Fruit fly (Drosophila melanogaster) whole organism, embryonic: Measurements from ENCODE around the gene witty.

Source experiments
- Abd-B ChIP-seq: fragments of 200-800 bp; sonication (Bioruptor generic); optimal IDR thresholded peaks from 2 replicates; lab custom pipeline; 2018; ENCODE audit warnings: missing biosample characterization, mild to moderate bottlenecking, missing genetic modification characterization, moderate library complexity
- Bdp1 ChIP-seq: fragments of 200-800 bp; sonication (Bioruptor generic); optimal IDR thresholded peaks from 3 replicates; lab custom pipeline; 2016; ENCODE audit warnings: missing biosample characterization, missing genetic modification characterization
- CG10267 ChIP-seq: fragments of 200-800 bp; sonication (Bioruptor generic); optimal IDR thresholded peaks from 2 replicates; lab custom pipeline; 2018; ENCODE audit warnings: missing biosample characterization, mild to moderate bottlenecking, missing genetic modification characterization, moderate library complexity
- CG10959 ChIP-seq: fragments of 200-800 bp; sonication (Bioruptor generic); IDR thresholded peaks from 2 replicates; pipeline ENCODE4 v1.3.6; 2022; ENCODE audit warnings: missing biosample characterization, missing genetic modification characterization
- CG11504 ChIP-seq: fragments of 200-800 bp; sonication (Bioruptor generic); optimal IDR thresholded peaks from 3 replicates; lab custom pipeline; 2019; ENCODE audit warnings: missing biosample characterization, mild to moderate bottlenecking, missing genetic modification characterization, moderate library complexity
- CG11695 ChIP-seq: fragments of 200-800 bp; sonication (Bioruptor generic); IDR thresholded peaks from 3 replicates; pipeline ENCODE4 v1.3.6; 2022; ENCODE audit warnings: missing biosample characterization, missing genetic modification characterization
- CG11696 ChIP-seq: fragments of 200-800 bp; sonication (Bioruptor generic); IDR thresholded peaks from 2 replicates; pipeline ENCODE4 v1.3.6; 2022; ENCODE audit warnings: missing biosample characterization, missing genetic modification characterization
- CG12659 ChIP-seq: fragments of 200-800 bp; sonication (Bioruptor generic); optimal IDR thresholded peaks from 3 replicates; lab custom pipeline; 2017; ENCODE audit warnings: mild to moderate bottlenecking, missing biosample characterization, missing genetic modification reagents, missing genetic modification characterization
- CG14014 ChIP-seq: fragments of 200-800 bp; sonication (Bioruptor generic); IDR thresholded peaks from 2 replicates; pipeline ENCODE4 v1.3.6; 2022; ENCODE audit warnings: missing biosample characterization, missing genetic modification characterization
- CG14860 ChIP-seq: fragments of 200-800 bp; sonication (Bioruptor generic); IDR thresholded peaks from 3 replicates; pipeline ENCODE4 v1.3.6; 2022; ENCODE audit warnings: missing biosample characterization, missing genetic modification characterization; ENCODE audit not compliant: partially characterized antibody
- CG18262 ChIP-seq: fragments of 200-800 bp; optimal IDR thresholded peaks from 3 replicates; lab custom pipeline; 2019; ENCODE audit warnings: missing biosample characterization, mild to moderate bottlenecking, missing genetic modification characterization, moderate library complexity
- CG18599 ChIP-seq: fragments of 200-800 bp; sonication (Bioruptor generic); optimal IDR thresholded peaks from 3 replicates; lab custom pipeline; 2017; ENCODE audit warnings: missing biosample characterization, missing genetic modification characterization, mild to moderate bottlenecking, moderate library complexity, missing genetic modification reagents
- CG30431 ChIP-seq: fragments of 200-800 bp; sonication (Bioruptor generic); optimal IDR thresholded peaks from 2 replicates; lab custom pipeline; 2017; ENCODE audit warnings: missing biosample characterization, missing genetic modification characterization
- CG32767 ChIP-seq: fragments of 200-800 bp; sonication (Bioruptor generic); IDR thresholded peaks from 2 replicates; pipeline ENCODE4 v1.3.6; 2022; ENCODE audit warnings: missing biosample characterization, missing genetic modification characterization
- CG3281 ChIP-seq: fragments of 200-800 bp; sonication (Bioruptor generic); optimal IDR thresholded peaks from 3 replicates; lab custom pipeline; 2017; ENCODE audit warnings: missing biosample characterization, mild to moderate bottlenecking, missing genetic modification characterization
- CG7839 ChIP-seq: fragments of 200-800 bp; sonication (Bioruptor generic); optimal IDR thresholded peaks from 3 replicates; lab custom pipeline; 2018; ENCODE audit warnings: missing biosample characterization, mild to moderate bottlenecking, missing genetic modification characterization, moderate library complexity
- CG8388 ChIP-seq: fragments of 200-800 bp; sonication (Bioruptor generic); optimal IDR thresholded peaks from 2 replicates; lab custom pipeline; 2019; ENCODE audit warnings: missing biosample characterization, mild to moderate bottlenecking, missing genetic modification characterization, moderate library complexity
- CG9437 ChIP-seq: fragments of 200-800 bp; sonication (Bioruptor generic); optimal IDR thresholded peaks from 2 replicates; lab custom pipeline; 2018; ENCODE audit warnings: missing biosample characterization, mild to moderate bottlenecking, missing genetic modification characterization
- CG9727 ChIP-seq: fragments of 200-800 bp; sonication (Bioruptor generic); optimal IDR thresholded peaks from 3 replicates; lab custom pipeline; 2017; ENCODE audit warnings: missing biosample characterization, mild to moderate bottlenecking, missing genetic modification characterization
- CoRest ChIP-seq: fragments of 200-800 bp; sonication (Bioruptor generic); optimal IDR thresholded peaks from 3 replicates; lab custom pipeline; 2018; ENCODE audit warnings: missing biosample characterization, mild to moderate bottlenecking, missing genetic modification characterization, moderate library complexity
- D ChIP-seq, 2 experiments: fragments of 200-800 bp in 1 of 2; fragments of >200 bp in 1 of 2; sonication (Bioruptor generic) in 1 of 2; optimal IDR thresholded peaks; 2 replicates in 1 of 2; 3 replicates in 1 of 2; lab custom pipeline; 2017; ENCODE audit warnings: mild to moderate bottlenecking in 1 of 2, missing biosample characterization in 1 of 2, missing genetic modification characterization in 1 of 2, missing genetic modification reagents in 1 of 2
- Dek ChIP-seq: fragments of 200-800 bp; sonication (Bioruptor generic); optimal IDR thresholded peaks from 3 replicates; lab custom pipeline; 2019; ENCODE audit warnings: missing biosample characterization, mild to moderate bottlenecking, missing genetic modification characterization, moderate library complexity
- Dref ChIP-seq: fragments of 200-800 bp; sonication (Bioruptor generic); IDR thresholded peaks from 2 replicates; pipeline ENCODE4 v1.3.6; 2022; ENCODE audit warnings: missing biosample characterization, missing genetic modification characterization
- Fer3 ChIP-seq: fragments of 200-800 bp; sonication (Bioruptor generic); optimal IDR thresholded peaks from 2 replicates; lab custom pipeline; 2018; ENCODE audit warnings: missing biosample characterization, mild to moderate bottlenecking, missing genetic modification characterization, moderate library complexity
- Hmr ChIP-seq: fragments of 200-800 bp; sonication (Bioruptor generic); optimal IDR thresholded peaks from 3 replicates; lab custom pipeline; 2017; ENCODE audit warnings: mild to moderate bottlenecking, missing biosample characterization, missing genetic modification reagents, missing genetic modification characterization
- MTF-1 ChIP-seq: fragments of 200-800 bp; sonication (Bioruptor generic); optimal IDR thresholded peaks from 2 replicates; lab custom pipeline; 2018; ENCODE audit warnings: missing biosample characterization, mild to moderate bottlenecking, missing genetic modification characterization, borderline replicate concordance
- Max ChIP-seq: fragments of 200-800 bp; sonication (Bioruptor generic); optimal IDR thresholded peaks from 2 replicates; lab custom pipeline; 2016; ENCODE audit warnings: missing biosample characterization, mild to moderate bottlenecking, missing genetic modification characterization
- Med ChIP-seq: fragments of 200-800 bp; sonication (Bioruptor generic); peaks from one replicate; lab custom pipeline; 2016; ENCODE audit warnings: missing biosample characterization, missing genetic modification characterization, mild to moderate bottlenecking, inconsistent platforms, moderate library complexity
- Meics ChIP-seq: fragments of 200-800 bp; sonication (Bioruptor generic); optimal IDR thresholded peaks from 2 replicates; lab custom pipeline; 2017; ENCODE audit warnings: missing biosample characterization, mild to moderate bottlenecking, missing genetic modification characterization
- Taf1 ChIP-seq: fragments of 200-800 bp; sonication (Bioruptor generic); IDR thresholded peaks from 2 replicates; pipeline ENCODE4 v1.3.6; 2022; ENCODE audit warnings: missing biosample characterization, missing genetic modification characterization
- ab ChIP-seq: fragments of 200-800 bp; sonication (Bioruptor generic); optimal IDR thresholded peaks from 2 replicates; lab custom pipeline; 2016; ENCODE audit warnings: missing biosample characterization, missing genetic modification characterization
- abd-A ChIP-seq: fragments of 200-800 bp; sonication (Bioruptor generic); optimal IDR thresholded peaks from 3 replicates; lab custom pipeline; 2019; ENCODE audit warnings: missing biosample characterization, mild to moderate bottlenecking, missing genetic modification characterization, moderate library complexity
- aop ChIP-seq: fragments of 200-800 bp; sonication (Bioruptor generic); IDR thresholded peaks from 2 replicates; pipeline ENCODE4 v1.3.6; 2022; ENCODE audit warnings: missing biosample characterization, missing genetic modification characterization
- dm ChIP-seq: fragments of 200-800 bp; sonication (Bioruptor generic); optimal IDR thresholded peaks from 3 replicates; lab custom pipeline; 2016; ENCODE audit warnings: missing biosample characterization, missing genetic modification characterization
- dmrt99B ChIP-seq: fragments of 200-800 bp; sonication (Bioruptor generic); optimal IDR thresholded peaks from 2 replicates; lab custom pipeline; 2018; ENCODE audit warnings: missing biosample characterization, mild to moderate bottlenecking, missing genetic modification characterization, moderate library complexity
- fu2 ChIP-seq: fragments of 200-800 bp; sonication (Bioruptor generic); optimal IDR thresholded peaks from 2 replicates; lab custom pipeline; 2016; ENCODE audit warnings: missing biosample characterization, missing genetic modification characterization
- gem ChIP-seq: fragments of 200-800 bp; sonication (Bioruptor generic); optimal IDR thresholded peaks from 2 replicates; lab custom pipeline; 2019; ENCODE audit warnings: missing biosample characterization, mild to moderate bottlenecking, missing genetic modification characterization, moderate library complexity
- grau ChIP-seq: fragments of 200-800 bp; optimal IDR thresholded peaks from 3 replicates; lab custom pipeline; 2019; ENCODE audit warnings: missing biosample characterization, mild to moderate bottlenecking, missing genetic modification characterization, moderate library complexity
- ham ChIP-seq: fragments of 200-800 bp; sonication (Bioruptor generic); IDR thresholded peaks from 2 replicates; pipeline ENCODE4 v1.3.6; 2022; ENCODE audit warnings: missing biosample characterization, missing genetic modification characterization
- jigr1 ChIP-seq: fragments of 200-800 bp; sonication (Bioruptor generic); IDR thresholded peaks from 3 replicates; pipeline ENCODE4 v1.3.6; 2022; ENCODE audit warnings: missing biosample characterization, missing genetic modification characterization
- lab ChIP-seq: fragments of 200-800 bp; sonication (Bioruptor generic); optimal IDR thresholded peaks from 3 replicates; lab custom pipeline; 2017; ENCODE audit warnings: missing biosample characterization, missing genetic modification characterization, mild to moderate bottlenecking, moderate library complexity, missing genetic modification reagents
- nau ChIP-seq: fragments of 200-800 bp; sonication (Bioruptor generic); optimal IDR thresholded peaks from 3 replicates; lab custom pipeline; 2017; ENCODE audit warnings: missing biosample characterization, mild to moderate bottlenecking, missing genetic modification characterization, missing genetic modification reagents
- nerfin-1 ChIP-seq: fragments of 200-800 bp; sonication (Bioruptor generic); optimal IDR thresholded peaks from 3 replicates; lab custom pipeline; 2019; ENCODE audit warnings: missing biosample characterization, mild to moderate bottlenecking, missing genetic modification characterization, moderate library complexity
- phol ChIP-seq: fragments of 200-800 bp; sonication (Bioruptor generic); optimal IDR thresholded peaks from 3 replicates; lab custom pipeline; 2018; ENCODE audit warnings: missing biosample characterization, mild to moderate bottlenecking, missing genetic modification characterization, moderate library complexity
- scrt ChIP-seq: fragments of 200-800 bp; sonication (Bioruptor generic); optimal IDR thresholded peaks from 2 replicates; lab custom pipeline; 2018; ENCODE audit warnings: missing biosample characterization, mild to moderate bottlenecking, missing genetic modification characterization, moderate library complexity
- slbo ChIP-seq: fragments of 200-800 bp; sonication (Bioruptor generic); IDR thresholded peaks from 2 replicates; pipeline ENCODE4 v1.3.6; 2022; ENCODE audit warnings: missing biosample characterization, missing genetic modification characterization
- sug ChIP-seq: fragments of 200-800 bp; optimal IDR thresholded peaks from 2 replicates; lab custom pipeline; 2019; ENCODE audit warnings: missing biosample characterization, mild to moderate bottlenecking, missing genetic modification characterization, moderate library complexity
- tin ChIP-seq: fragments of 200-800 bp; sonication (Bioruptor generic); optimal IDR thresholded peaks from 3 replicates; lab custom pipeline; 2016; ENCODE audit warnings: missing biosample characterization, missing genetic modification characterization
- wor ChIP-seq: fragments of 200-800 bp; sonication (Bioruptor generic); IDR thresholded peaks from 2 replicates; pipeline ENCODE4 v1.3.6; 2022; ENCODE audit warnings: missing biosample characterization, missing genetic modification characterization
- zf30C ChIP-seq: fragments of 200-800 bp; sonication (Bioruptor generic); optimal IDR thresholded peaks from 3 replicates; lab custom pipeline; 2018; ENCODE audit warnings: missing biosample characterization, mild to moderate bottlenecking, missing genetic modification characterization

Gene witty

dm6 chr2L:8333185-8333584 is 4.9 kb upstream of the witty start (continued):
- TF ChIP-seq CG30431 (GFP tag; lab: Kevin White, UChicago) (no peak), CoRest (tag; lab: Kevin White, UChicago) (peak; percentile 20), CG18262 (no peak), ab (no peak), Dek (tag; lab: Kevin White, UChicago) (no peak), aop (GFP tag; lab: Robert Waterston, UW) (no peak), phol (tag; lab: Kevin White, UChicago) (peak; percentile 4), D (optimal IDR thresholded peaks at IDR 0.05; lab: Kevin White, UChicago) (no peak), D (GFP tag; optimal IDR thresholded peaks at IDR 0.05; lab: Kevin White, UChicago) (no peak), CG11504 (peak; percentile 51), Meics (peak; percentile 54), CG9437 (GFP tag; lab: Kevin White, UChicago) (no peak), Fer3 (tag; lab: Kevin White, UChicago) (peak; percentile 15), jigr1 (GFP tag; lab: Robert Waterston, UW) (no peak), CG9727 (peak; percentile 11), CG8388 (no peak), abd-A (peak; percentile 7), CG10267 (tag; lab: Kevin White, UChicago) (no peak), gem (tag; lab: Kevin White, UChicago) (peak; percentile 19), Dref (GFP tag; lab: Robert Waterston, UW) (no peak), CG3281 (GFP tag; lab: Kevin White, UChicago) (peak; percentile 20), CG11696 (GFP tag; lab: Robert Waterston, UW) (no peak), Abd-B (GFP tag; lab: Kevin White, UChicago) (peak; percentile 5), zf30C (GFP tag; lab: Kevin White, UChicago) (no peak), grau (peak; percentile 8), fu2 (GFP tag; lab: Kevin White, UChicago) (no peak), Hmr (GFP tag; lab: Kevin White, UChicago) (peak; percentile 44), CG11695 (GFP tag; lab: Robert Waterston, UW) (0 out of 3 replicates have a peak, but pooled peaks have one; percentile 31), CG18599 (GFP tag; lab: Kevin White, UChicago) (peak; percentile 58), ham (GFP tag; lab: Robert Waterston, UW) (no peak), Bdp1 (GFP tag; lab: Kevin White, UChicago) (no peak), lab (peak; percentile 26), slbo (GFP tag; lab: Robert Waterston, UW) (peak; percentile 31; the same call in 1 of the 2 replicates), nau (GFP tag; lab: Kevin White, UChicago) (no peak), dmrt99B (peak; percentile 33), tin (GFP tag; lab: Kevin White, UChicago) (no peak), wor (GFP tag; lab: Robert Waterston, UW) (no peak), CG14860 (GFP tag; lab: Robert Waterston, UW) (no peak), CG14014 (GFP tag; lab: Robert Waterston, UW) (peak; percentile 29; the same call in 1 of the 2 replicates), CG12659 (GFP tag; lab: Kevin White, UChicago) (peak; percentile 6), Taf1 (GFP tag; lab: Robert Waterston, UW) (no peak), nerfin-1 (no peak), dm (GFP tag; lab: Kevin White, UChicago) (no peak), Max (GFP tag; lab: Kevin White, UChicago) (no peak), Med (GFP tag; lab: Kevin White, UChicago) (peak; percentile 65), CG7839 (peak; percentile 32), sug (tag; lab: Kevin White, UChicago) (no peak), scrt (peak; percentile 18), CG32767 (GFP tag; lab: Robert Waterston, UW) (no peak), MTF-1 (GFP tag; lab: Kevin White, UChicago) (no peak), CG10959 (no peak)
